Worm (Caenorhabditis elegans) whole organism, L2 larva: ENCODE results near the gene clc-17.

ENCODE experiments used
- R02D3.7 ChIP-seq: fragments of 150-350 bp; optimal IDR thresholded peaks from 2 replicates; lab custom pipeline; 2014; ENCODE audit warnings: missing biosample characterization, missing genetic modification characterization
- Y55F3AM.14 ChIP-seq: fragments of 200-800 bp; sonication (Bioruptor generic); optimal IDR thresholded peaks from 2 replicates; lab custom pipeline; 2018; ENCODE audit warnings: mild to moderate bottlenecking, missing genetic modification characterization, missing compliant biosample characterization
- ZK546.5 ChIP-seq: sonication (generic microtip); optimal IDR thresholded peaks from 2 replicates; lab custom pipeline; 2017; ENCODE audit warnings: missing biosample characterization, missing genetic modification characterization
- aly-2 ChIP-seq: fragments of 150-350 bp; optimal IDR thresholded peaks from 2 replicates; lab custom pipeline; 2014; ENCODE audit warnings: missing biosample characterization, missing genetic modification characterization
- blmp-1 ChIP-seq: sonication (generic microtip); optimal IDR thresholded peaks from 2 replicates; lab custom pipeline; 2017; ENCODE audit warnings: missing genetic modification characterization, mild to moderate bottlenecking, missing compliant biosample characterization, antibody characterized with exemption, moderate library complexity; ENCODE audit not compliant: insufficient read depth
- ceh-82 ChIP-seq: fragments of 150-350 bp; optimal IDR thresholded peaks from 2 replicates; lab custom pipeline; 2014; ENCODE audit warnings: missing biosample characterization, missing genetic modification characterization
- crh-2 ChIP-seq: sonication (generic microtip); optimal IDR thresholded peaks from 2 replicates; lab custom pipeline; 2017; ENCODE audit warnings: missing biosample characterization, missing genetic modification characterization
- dmd-4 ChIP-seq: sonication (generic microtip); optimal IDR thresholded peaks from 2 replicates; lab custom pipeline; 2017; ENCODE audit warnings: missing biosample characterization, missing genetic modification characterization
- egl-27 ChIP-seq: sonication (generic microtip); optimal IDR thresholded peaks from 3 replicates; lab custom pipeline; 2017; ENCODE audit warnings: missing biosample characterization, missing genetic modification reagents, missing genetic modification characterization
- elt-3 ChIP-seq: sonication (generic microtip); optimal IDR thresholded peaks from 2 replicates; lab custom pipeline; 2017; ENCODE audit warnings: missing biosample characterization, missing genetic modification characterization
- gmeb-1 ChIP-seq: fragments of 150-350 bp; optimal IDR thresholded peaks from 2 replicates; lab custom pipeline; 2014; ENCODE audit warnings: missing biosample characterization, missing genetic modification characterization
- lin-13 ChIP-seq: fragments of 150-350 bp; optimal IDR thresholded peaks from 2 replicates; lab custom pipeline; 2014; ENCODE audit warnings: missing biosample characterization, missing genetic modification reagents, missing genetic modification characterization
- lin-39 ChIP-seq: fragments of 150-350 bp; optimal IDR thresholded peaks from 2 replicates; lab custom pipeline; 2014; ENCODE audit warnings: missing biosample characterization, missing genetic modification reagents, missing genetic modification characterization
- lsy-2 ChIP-seq, 2 experiments: fragments of 150-350 bp in 1 of 2; sonication (generic microtip) in 1 of 2; optimal IDR thresholded peaks; 2 replicates each; lab custom pipeline; 2014 to 2017; ENCODE audit warnings: missing biosample characterization in 2 of 2, missing genetic modification characterization in 2 of 2
- mab-5 ChIP-seq: fragments of 150-350 bp; optimal IDR thresholded peaks from 2 replicates; lab custom pipeline; 2014; ENCODE audit warnings: missing biosample characterization, missing genetic modification characterization
- mbf-1 ChIP-seq: sonication (generic microtip); optimal IDR thresholded peaks from 2 replicates; lab custom pipeline; 2017; ENCODE audit warnings: missing biosample characterization, missing genetic modification characterization
- mdl-1 ChIP-seq, 2 experiments: fragments of 150-350 bp in 1 of 2; sonication (generic microtip) in 1 of 2; optimal IDR thresholded peaks; 2 replicates each; lab custom pipeline; 2017; ENCODE audit warnings: missing biosample characterization in 2 of 2, missing genetic modification characterization in 2 of 2
- nhr-10 ChIP-seq: sonication (generic microtip); optimal IDR thresholded peaks from 2 replicates; lab custom pipeline; 2017; ENCODE audit warnings: missing biosample characterization, missing genetic modification characterization
- nhr-11 ChIP-seq: fragments of 150-350 bp; optimal IDR thresholded peaks from 2 replicates; lab custom pipeline; 2014; ENCODE audit warnings: missing biosample characterization, missing genetic modification characterization
- nhr-12 ChIP-seq: fragments of 150-350 bp; optimal IDR thresholded peaks from 2 replicates; lab custom pipeline; 2014; ENCODE audit warnings: missing biosample characterization, missing genetic modification characterization
- nhr-21 ChIP-seq: fragments of 150-350 bp; optimal IDR thresholded peaks from 2 replicates; lab custom pipeline; 2014; ENCODE audit warnings: missing biosample characterization, missing genetic modification characterization
- nhr-23 ChIP-seq: fragments of 150-350 bp; optimal IDR thresholded peaks from 2 replicates; lab custom pipeline; 2014; ENCODE audit warnings: missing biosample characterization, missing genetic modification reagents, missing genetic modification characterization
- nhr-25 ChIP-seq: fragments of 150-350 bp; sonication (generic microtip); optimal IDR thresholded peaks from 3 replicates; lab custom pipeline; 2014; ENCODE audit warnings: missing biosample characterization, missing genetic modification characterization
- nhr-6 ChIP-seq: fragments of 150-350 bp; optimal IDR thresholded peaks from 2 replicates; lab custom pipeline; 2014; ENCODE audit warnings: missing biosample characterization, missing genetic modification characterization
- sem-4 ChIP-seq: fragments of 150-350 bp; optimal IDR thresholded peaks from 2 replicates; lab custom pipeline; 2014; ENCODE audit warnings: missing biosample characterization, missing genetic modification reagents, missing genetic modification characterization
- skn-1 ChIP-seq: sonication (generic microtip); optimal IDR thresholded peaks from 2 replicates; lab custom pipeline; 2017; ENCODE audit warnings: missing biosample characterization, missing genetic modification characterization
- sma-3 ChIP-seq: sonication (generic microtip); optimal IDR thresholded peaks from 2 replicates; lab custom pipeline; 2016; ENCODE audit warnings: missing genetic modification reagents, missing genetic modification characterization, missing compliant biosample characterization
- sma-9 ChIP-seq, 2 experiments: fragments of 150-350 bp in 1 of 2; sonication (generic microtip) in 1 of 2; optimal IDR thresholded peaks; 2 replicates each; lab custom pipeline; 2014 to 2016; ENCODE audit warnings: missing genetic modification characterization in 2 of 2, mild to moderate bottlenecking in 1 of 2, missing biosample characterization in 1 of 2, missing compliant biosample characterization in 1 of 2, missing genetic modification reagents in 1 of 2, moderate library complexity in 1 of 2
- unc-39 ChIP-seq: fragments of 150-350 bp; optimal IDR thresholded peaks from 2 replicates; lab custom pipeline; 2014; ENCODE audit warnings: missing biosample characterization, missing genetic modification characterization
- unc-55 ChIP-seq: fragments of 150-350 bp; sonication (generic microtip); optimal IDR thresholded peaks from 3 replicates; lab custom pipeline; 2014; ENCODE audit warnings: missing biosample characterization, missing genetic modification reagents, missing genetic modification characterization
- unc-62 ChIP-seq: fragments of 150-350 bp; optimal IDR thresholded peaks from 2 replicates; lab custom pipeline; 2014; ENCODE audit warnings: missing biosample characterization, missing genetic modification reagents, missing genetic modification characterization
- zag-1 ChIP-seq: fragments of 150-350 bp; optimal IDR thresholded peaks from 2 replicates; lab custom pipeline; 2014; ENCODE audit warnings: missing biosample characterization, missing genetic modification characterization
- ztf-11 ChIP-seq: sonication (generic microtip); optimal IDR thresholded peaks from 2 replicates; lab custom pipeline; 2017; ENCODE audit warnings: missing biosample characterization, missing genetic modification characterization
- ztf-4 ChIP-seq: fragments of 150-350 bp; optimal IDR thresholded peaks from 2 replicates; lab custom pipeline; 2014; ENCODE audit warnings: missing biosample characterization, missing genetic modification characterization

Gene clc-17

DNA sequence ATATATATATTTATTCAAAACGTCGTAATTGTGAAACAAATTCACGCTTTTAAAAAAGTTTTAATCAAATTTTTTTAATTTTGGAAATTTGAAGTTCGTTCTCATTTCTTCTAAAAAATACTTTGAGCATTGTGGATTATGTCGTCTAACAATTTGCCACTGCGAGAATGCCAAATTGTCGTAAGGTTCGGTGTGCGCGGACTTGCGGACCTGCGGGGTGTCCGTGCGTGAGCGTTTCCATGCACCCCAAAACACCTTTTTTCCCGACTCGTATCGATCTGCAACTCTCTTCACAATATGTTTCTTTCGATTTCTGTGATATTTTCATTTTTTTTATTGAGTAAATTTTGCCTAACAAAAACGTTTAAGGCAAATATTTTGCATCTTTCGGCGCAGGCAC, 34.5 kb upstream of the clc-17 start:
- TF ChIP-seq nhr-6 (tag; lab: Kevin White, UChicago), result no peak
- TF ChIP-seq sem-4 (tag; lab: Kevin White, UChicago), result no peak
- no peak for TF ChIP-seq skn-1 (tag; lab: Kevin White, UChicago)
- no peak for TF ChIP-seq lin-39 (tag; lab: Kevin White, UChicago)

DNA sequence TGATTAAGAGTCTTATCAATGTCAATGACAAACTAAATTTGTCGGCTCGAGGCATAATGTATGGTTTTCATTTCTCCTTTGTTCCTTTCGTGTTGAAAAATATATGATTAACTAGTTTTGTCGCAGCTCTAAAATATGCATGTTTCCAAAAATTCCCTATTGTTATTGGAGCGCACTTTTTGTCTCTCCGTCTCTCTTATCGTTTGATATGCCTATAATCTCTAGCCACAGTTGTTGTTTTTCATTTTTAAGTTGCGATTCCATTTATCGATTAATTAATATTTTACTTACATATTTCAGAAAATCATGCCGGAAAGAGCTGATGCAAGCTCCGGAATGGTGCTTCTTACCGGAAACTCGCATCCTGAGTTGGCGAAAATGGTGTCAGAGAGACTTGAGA, 33.8 kb upstream of the clc-17 start, which contains the start of gene W04G3.5:
W04G3.5 (plus strand) TSS at position 301 of the 400 bp plus-strand sequence.
- TF ChIP-seq sem-4 (tag; lab: Kevin White, UChicago), result no peak
- TF ChIP-seq Y55F3AM.14 (GFP tag; lab: Kevin White, UChicago), result no peak
- no peak for TF ChIP-seq unc-55 (GFP tag; lab: Kevin White, UChicago)
- TF ChIP-seq nhr-10 (tag; lab: Kevin White, UChicago), result no peak
- no peak for TF ChIP-seq R02D3.7
- TF ChIP-seq nhr-21, result no peak
- no peak for TF ChIP-seq unc-39 (tag; lab: Kevin White, UChicago)
- no peak for TF ChIP-seq unc-62 (GFP tag; lab: Kevin White, UChicago)
- no peak for TF ChIP-seq nhr-11 (tag; lab: Kevin White, UChicago)

DNA sequence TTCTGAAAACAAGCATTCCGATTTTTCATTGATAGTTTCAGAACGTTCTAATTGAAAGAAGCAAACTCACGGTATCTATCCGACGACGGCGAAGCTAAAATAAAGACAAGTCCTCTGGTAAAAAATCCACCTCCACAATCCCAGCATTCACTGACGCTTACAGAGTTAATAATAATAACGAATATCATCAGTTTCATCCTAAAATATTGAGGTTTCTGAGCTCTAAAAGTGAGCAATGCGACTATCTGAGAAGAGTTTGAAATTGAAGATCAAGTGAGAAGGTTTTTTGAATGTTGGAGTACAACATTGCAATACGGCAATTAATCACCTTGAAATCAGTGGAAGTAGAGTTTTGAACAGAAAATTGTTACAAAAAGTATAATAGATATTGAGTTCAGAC, 30.7 kb upstream of the clc-17 start, which contains the start of gene W04G3.12:
W04G3.12 (minus strand) TSS at position 311 of the 400 bp plus-strand sequence.
- TF ChIP-seq crh-2 (tag; lab: Kevin White, UChicago) (no peak), mdl-1 (tag; optimal IDR thresholded peaks at IDR 0.05; lab: Kevin White, UChicago) (no peak), lin-39 (tag; lab: Kevin White, UChicago) (no peak), nhr-21 (no peak), nhr-12 (tag; lab: Kevin White, UChicago) (no peak), blmp-1 (tag; lab: Kevin White, UChicago) (no peak), lsy-2 (tag; optimal IDR thresholded peaks at IDR 0.05; lab: Kevin White, UChicago) (no peak), gmeb-1 (tag; lab: Kevin White, UChicago) (no peak), sma-3 (GFP tag; lab: Kevin White, UChicago) (no peak)
- TF ChIP-seq, all 48 proteins: peak for 0

DNA sequence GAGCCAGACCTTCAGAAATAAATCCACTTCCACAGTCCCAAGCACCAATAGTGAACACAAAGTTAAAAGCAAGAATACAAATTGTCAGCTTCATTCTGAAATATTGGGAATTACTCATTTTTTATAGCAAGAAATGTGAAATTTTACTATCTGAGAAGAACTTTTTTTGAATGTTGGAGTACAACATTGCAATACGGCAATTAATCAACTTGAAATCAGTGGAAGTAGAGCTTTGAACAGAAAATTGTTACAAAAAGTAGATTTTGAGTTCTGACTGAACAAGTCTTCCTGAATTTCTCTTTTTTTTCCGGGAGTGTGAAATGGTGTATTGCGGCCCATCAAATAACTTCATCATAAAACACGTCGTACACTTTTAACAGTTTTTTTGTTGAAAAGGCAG, 29.0 kb upstream of the clc-17 start, which contains the start of gene W04G3.10:
W04G3.10 (minus strand) TSS at position 101 of the 400 bp plus-strand sequence.
- TF ChIP-seq mbf-1, result no peak
- TF ChIP-seq unc-55 (GFP tag; lab: Kevin White, UChicago), result no peak
- TF ChIP-seq aly-2, result no peak
- TF ChIP-seq zag-1, result no peak
- TF ChIP-seq crh-2 (tag; lab: Kevin White, UChicago), result no peak
- no peak for TF ChIP-seq ztf-11 (tag; lab: Kevin White, UChicago)
- no peak for TF ChIP-seq mab-5 (tag; lab: Kevin White, UChicago)
- no peak for TF ChIP-seq ztf-4 (tag; lab: Kevin White, UChicago)
- no peak for TF ChIP-seq dmd-4
- no peak for TF ChIP-seq nhr-21
- no peak for TF ChIP-seq elt-3 (tag; lab: Kevin White, UChicago)

DNA sequence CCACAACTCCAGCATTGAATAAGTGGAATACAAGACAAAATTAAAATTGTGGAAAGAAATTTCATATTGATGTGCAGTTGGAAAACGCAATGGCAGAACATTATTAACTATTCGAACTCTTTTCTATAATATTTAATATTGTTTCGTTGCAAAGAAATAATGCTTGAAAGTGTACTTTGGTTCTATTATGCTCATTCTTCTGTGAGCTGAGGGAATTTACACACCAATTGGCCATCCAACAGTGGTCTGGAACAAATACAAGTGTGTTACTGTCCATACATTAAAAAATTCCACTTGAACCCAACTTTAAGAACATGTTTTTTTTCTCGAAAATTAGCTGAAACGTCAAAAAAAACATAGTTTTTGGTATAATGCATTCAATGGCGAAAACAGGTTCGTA, 27.5 kb upstream of the clc-17 start, which contains the start of gene W04G3.13:
W04G3.13 (minus strand) TSS at position 101 of the 400 bp plus-strand sequence.
- TF ChIP-seq ztf-11 (tag; lab: Kevin White, UChicago), result no peak
- no peak for TF ChIP-seq unc-55 (GFP tag; lab: Kevin White, UChicago)
- no peak for TF ChIP-seq egl-27 (tag; lab: Kevin White, UChicago)
- no peak for TF ChIP-seq ceh-82
- TF ChIP-seq aly-2, result no peak
- TF ChIP-seq ZK546.5, result no peak
- no peak for TF ChIP-seq crh-2 (tag; lab: Kevin White, UChicago)
- TF ChIP-seq nhr-21, result no peak
- no peak for TF ChIP-seq nhr-23 (tag; lab: Kevin White, UChicago)
- TF ChIP-seq skn-1 (tag; lab: Kevin White, UChicago), result no peak
- TF ChIP-seq sma-9 (GFP tag; optimal IDR thresholded peaks at IDR 0.05; lab: Kevin White, UChicago), result no peak
- TF ChIP-seq sma-9 (tag; optimal IDR thresholded peaks at IDR 0.05; lab: Kevin White, UChicago), result no peak
- no peak for TF ChIP-seq lin-39 (tag; lab: Kevin White, UChicago)
- TF ChIP-seq lin-13 (GFP tag; lab: Kevin White, UChicago), result no peak
- no peak for TF ChIP-seq nhr-25
- no peak for TF ChIP-seq mab-5 (tag; lab: Kevin White, UChicago)
- no peak for TF ChIP-seq sem-4 (tag; lab: Kevin White, UChicago)
